Worm (Caenorhabditis elegans): Measurements from ENCODE around the gene F42G4.2.

- TF ChIP-seq lin-11 (tag; optimal IDR thresholded peaks at IDR 0.05) (no peak), unc-55 (GFP tag; optimal IDR thresholded peaks at IDR 0.05) (no peak), mdl-1 (tag; optimal IDR thresholded peaks at IDR 0.05) (no peak), sma-9 (GFP tag; optimal IDR thresholded peaks at IDR 0.05) (no peak), sma-9 (tag; optimal IDR thresholded peaks at IDR 0.05) (no peak), fos-1 (tag; optimal IDR thresholded peaks at IDR 0.05) (peak; percentile 88), alr-1 (tag; optimal IDR thresholded peaks at IDR 0.05) (no peak), nhr-11 (tag; optimal IDR thresholded peaks at IDR 0.05) (no peak)
Observed at ce11 chrII:13025794-13026412, 21.8 kb upstream of the F42G4.2 start, which contains the start of gene max-2.
